Worm (Caenorhabditis elegans): Measurements from ENCODE around the gene nlp-24.

The nlp-24 gene

DNA sequence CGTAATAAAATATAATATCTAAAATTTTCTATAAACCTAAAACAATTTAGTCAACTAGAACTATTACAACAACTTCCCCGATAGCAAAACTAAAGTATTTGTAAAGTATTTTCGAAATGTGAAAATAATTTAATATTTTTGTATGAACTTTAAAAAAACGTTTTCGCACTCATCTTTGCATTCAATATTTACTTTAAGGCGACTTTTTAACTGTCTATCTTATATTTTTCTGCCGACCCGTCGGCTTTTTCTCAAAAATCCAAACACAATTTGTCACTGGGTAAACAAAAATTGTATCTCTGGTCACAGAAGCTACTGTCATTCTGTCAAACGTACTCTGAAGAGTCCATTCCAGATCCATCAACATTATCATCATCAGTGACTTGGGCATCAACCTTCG, 10.9 kb upstream of the nlp-24 start:
- TF ChIP-seq sdz-38 (tag; optimal IDR thresholded peaks at IDR 0.05) (no peak), hsf-1 (GFP tag; IDR thresholded peaks at IDR 0.05) (no peak), ceh-40 (GFP tag; IDR thresholded peaks at IDR 0.05) (no peak), lsy-27 (tag; optimal IDR thresholded peaks at IDR 0.05; ENCODE audit: borderline replicate concordance, insufficient read depth) (no peak), hmg-1.2 (GFP tag; IDR thresholded peaks at IDR 0.05) (no peak), hlh-12 (tag; optimal IDR thresholded peaks at IDR 0.05) (no peak), egrh-3 (GFP tag; IDR thresholded peaks at IDR 0.05) (no peak), nfya-2 (GFP tag; IDR thresholded peaks at IDR 0.05) (no peak), F22D6.2 (tag; optimal IDR thresholded peaks at IDR 0.05) (no peak), lin-26 (GFP tag; IDR thresholded peaks at IDR 0.05) (no peak), efl-1 (GFP tag; optimal IDR thresholded peaks at IDR 0.05) (no peak), lir-1 (GFP tag; conservative IDR thresholded peaks at IDR 0.05) (no peak)

DNA sequence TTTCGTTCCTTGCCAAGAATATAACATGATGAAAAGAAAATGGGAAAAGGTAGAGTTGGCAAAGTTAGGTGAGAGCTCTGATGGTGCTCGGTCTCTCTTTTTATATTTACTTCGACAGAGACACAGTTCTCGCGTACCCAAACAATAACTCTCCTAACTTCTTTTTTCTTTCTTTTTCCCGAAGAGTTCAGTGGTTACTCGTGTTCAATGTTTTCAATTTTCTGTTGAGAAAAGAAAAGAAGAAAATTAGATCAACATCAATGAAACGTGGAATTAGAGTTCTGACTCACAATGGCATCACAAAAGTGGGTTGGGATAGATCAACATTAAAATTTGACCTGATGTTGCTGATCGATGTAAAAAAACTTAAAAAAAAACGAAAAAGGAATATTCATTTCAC, 9.8 kb upstream of the nlp-24 start, which contains the start of gene idpp-16:
Gene idpp-16 (minus strand): TSS at position 101 of the 400 bp plus-strand sequence.
- TF ChIP-seq tlf-1 (GFP tag; optimal IDR thresholded peaks at IDR 0.05) = no peak
- no peak for TF ChIP-seq cebp-1 (GFP tag; IDR thresholded peaks at IDR 0.05)
- no peak for TF ChIP-seq cebp-1 (tag; optimal IDR thresholded peaks at IDR 0.05)
- TF ChIP-seq snpc-4 (GFP tag; optimal IDR thresholded peaks at IDR 0.05) = no peak
- TF ChIP-seq snpc-4 (tag; optimal IDR thresholded peaks at IDR 0.05) = no peak
- TF ChIP-seq B0336.3 (GFP tag; IDR thresholded peaks at IDR 0.05) = no peak
- TF ChIP-seq madf-8 (GFP tag; conservative IDR thresholded peaks at IDR 0.05) = no peak
- TF ChIP-seq zfh-2 (GFP tag; conservative IDR thresholded peaks at IDR 0.05) = no peak
- no peak for TF ChIP-seq T07F8.4 (tag; optimal IDR thresholded peaks at IDR 0.05)
- TF ChIP-seq C17E4.6 (GFP tag; IDR thresholded peaks at IDR 0.05) = no peak
- no peak for TF ChIP-seq K12H6.12 (tag; optimal IDR thresholded peaks at IDR 0.05)
- TF ChIP-seq ztf-6 (GFP tag; IDR thresholded peaks at IDR 0.05) = no peak
- no peak for TF ChIP-seq F23B12.7 (tag; optimal IDR thresholded peaks at IDR 0.05; ENCODE audit: insufficient read depth)
- no peak for TF ChIP-seq gei-17 (GFP tag; optimal IDR thresholded peaks at IDR 0.05)
- TF ChIP-seq ceh-91 (GFP tag; IDR thresholded peaks at IDR 0.05) = no peak
- no peak for TF ChIP-seq aptf-2 (GFP tag; conservative IDR thresholded peaks at IDR 0.05)
- TF ChIP-seq ztf-22 (GFP tag; optimal IDR thresholded peaks at IDR 0.05) = no peak

DNA sequence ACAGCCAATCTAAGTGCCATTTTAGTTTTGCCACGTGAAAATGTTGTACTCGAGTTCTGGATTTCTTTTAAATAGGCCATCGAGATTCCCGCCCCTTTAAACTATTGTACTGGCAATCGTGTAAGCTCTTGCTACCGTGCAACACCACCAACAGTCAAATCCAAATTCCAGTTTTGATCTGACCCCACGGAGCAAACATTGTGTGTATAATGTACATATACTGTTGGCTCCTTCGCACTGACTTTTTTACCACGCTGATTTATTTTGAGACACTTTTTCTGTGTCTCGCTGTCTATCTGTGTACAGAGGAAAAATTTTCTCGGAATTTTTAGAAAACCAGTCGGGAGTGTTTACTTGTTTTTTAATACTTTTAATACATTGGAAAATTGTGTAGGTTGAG, 6.1 kb upstream of the nlp-24 start, which contains the start of gene piit-1:
Gene piit-1 (minus strand): TSS at position 101 of the 400 bp plus-strand sequence.
- no peak for TF ChIP-seq F52B5.7 (tag; optimal IDR thresholded peaks at IDR 0.05)
- no peak for TF ChIP-seq B0019.2 (GFP tag; conservative IDR thresholded peaks at IDR 0.05)
- TF ChIP-seq cebp-1 (GFP tag; IDR thresholded peaks at IDR 0.05) = no peak
- no peak for TF ChIP-seq cebp-1 (tag; optimal IDR thresholded peaks at IDR 0.05)
- TF ChIP-seq ztf-3 (GFP tag; optimal IDR thresholded peaks at IDR 0.05) = no peak
- no peak for TF ChIP-seq atf-7 (tag; optimal IDR thresholded peaks at IDR 0.05)
- TF ChIP-seq sptf-2 (GFP tag; optimal IDR thresholded peaks at IDR 0.05) = no peak
- TF ChIP-seq ceh-79 (tag; optimal IDR thresholded peaks at IDR 0.05) = no peak
- no peak for TF ChIP-seq K11D2.4 (GFP tag; IDR thresholded peaks at IDR 0.05)
- TF ChIP-seq madf-6 (GFP tag; IDR thresholded peaks at IDR 0.05) = no peak
- no peak for TF ChIP-seq ceh-58 (GFP tag; IDR thresholded peaks at IDR 0.05)
